Worm (Caenorhabditis elegans) whole organism, young adult: ENCODE results near the gene H40L08.8.

Experiments used
- B0019.2 ChIP-seq: fragments of 200-800 bp; sonication (Bioruptor generic); conservative IDR thresholded peaks from 2 replicates; pipeline ENCODE4 v1.3.6; 2022; ENCODE audit warnings: missing genetic modification reagents, missing genetic modification characterization, missing compliant biosample characterization
- B0336.3 ChIP-seq: fragments of 200-800 bp; sonication (Bioruptor generic); IDR thresholded peaks from 2 replicates; pipeline ENCODE4 v1.3.6; 2022; ENCODE audit warnings: missing genetic modification characterization, missing compliant biosample characterization
- C17E4.6 ChIP-seq: fragments of 200-800 bp; sonication (Bioruptor generic); IDR thresholded peaks from 2 replicates; pipeline ENCODE4 v1.3.6; 2022; ENCODE audit warnings: missing genetic modification reagents, missing genetic modification characterization, missing compliant biosample characterization
- F33H1.4 ChIP-seq: fragments of 200-800 bp; sonication (Bioruptor generic); IDR thresholded peaks from 2 replicates; pipeline ENCODE4 v1.3.6; 2022; ENCODE audit warnings: missing genetic modification reagents, missing genetic modification characterization, missing compliant biosample characterization
- F37B4.10 ChIP-seq: fragments of 200-800 bp; sonication (Bioruptor generic); IDR thresholded peaks from 2 replicates; pipeline ENCODE4 v1.3.6; 2022; ENCODE audit warnings: missing genetic modification characterization, missing compliant biosample characterization
- F39B2.1 ChIP-seq: fragments of 200-800 bp; sonication (Bioruptor generic); IDR thresholded peaks from 2 replicates; pipeline ENCODE4 v1.3.6; 2022; ENCODE audit warnings: missing genetic modification reagents, missing genetic modification characterization, missing compliant biosample characterization
- K12H6.12 ChIP-seq: fragments of 200-800 bp; sonication (Bioruptor generic); optimal IDR thresholded peaks from 2 replicates; lab custom pipeline; 2018; ENCODE audit warnings: mild to moderate bottlenecking, missing genetic modification characterization, missing compliant biosample characterization
- ZK185.1 ChIP-seq: sonication (generic microtip); optimal IDR thresholded peaks from 2 replicates; lab custom pipeline; 2016; ENCODE audit warnings: mild to moderate bottlenecking, missing genetic modification characterization, missing compliant biosample characterization; ENCODE audit not compliant: poor library complexity, severe bottlenecking
- aptf-2 ChIP-seq: fragments of 200-800 bp; sonication (Bioruptor generic); conservative IDR thresholded peaks from 2 replicates; pipeline ENCODE4 v1.3.6; 2022; ENCODE audit warnings: missing genetic modification reagents, missing genetic modification characterization, missing compliant biosample characterization
- atf-7 ChIP-seq: sonication (generic microtip); optimal IDR thresholded peaks from 2 replicates; lab custom pipeline; 2017; ENCODE audit warnings: mild to moderate bottlenecking, missing genetic modification characterization, missing compliant biosample characterization
- athp-1 ChIP-seq: sonication (generic microtip); optimal IDR thresholded peaks from 2 replicates; lab custom pipeline; 2017; ENCODE audit warnings: mild to moderate bottlenecking, missing genetic modification characterization, missing compliant biosample characterization
- attf-3 ChIP-seq: fragments of 200-800 bp; sonication (Bioruptor generic); conservative IDR thresholded peaks from 2 replicates; pipeline ENCODE4 v1.3.6; 2022; ENCODE audit warnings: missing genetic modification reagents, missing genetic modification characterization, missing compliant biosample characterization
- attf-5 ChIP-seq: fragments of 200-800 bp; sonication (Bioruptor generic); optimal IDR thresholded peaks from 2 replicates; lab custom pipeline; 2018; ENCODE audit warnings: mild to moderate bottlenecking, missing genetic modification characterization, missing compliant biosample characterization
- bed-2 ChIP-seq: fragments of 200-800 bp; sonication (Bioruptor generic); IDR thresholded peaks from 2 replicates; pipeline ENCODE4 v1.3.6; 2022; ENCODE audit warnings: missing genetic modification reagents, missing genetic modification characterization, missing compliant biosample characterization
- ceh-27 ChIP-seq: fragments of 200-800 bp; sonication (Bioruptor generic); optimal IDR thresholded peaks from 2 replicates; lab custom pipeline; 2018; ENCODE audit warnings: mild to moderate bottlenecking, missing genetic modification characterization, moderate library complexity, missing compliant biosample characterization
- ceh-91 ChIP-seq: fragments of 200-800 bp; sonication (Bioruptor generic); IDR thresholded peaks from 2 replicates; pipeline ENCODE4 v1.3.6; 2022; ENCODE audit warnings: missing genetic modification reagents, missing genetic modification characterization, missing compliant biosample characterization
- chd-7 ChIP-seq: sonication (generic microtip); optimal IDR thresholded peaks from 2 replicates; lab custom pipeline; 2016; ENCODE audit warnings: mild to moderate bottlenecking, missing genetic modification characterization, moderate library complexity, missing compliant biosample characterization
- dox-1 ChIP-seq: fragments of 200-800 bp; sonication (Bioruptor generic); IDR thresholded peaks from 2 replicates; pipeline ENCODE4 v1.3.6; 2022; ENCODE audit warnings: missing genetic modification reagents, missing genetic modification characterization, missing compliant biosample characterization
- egl-44 ChIP-seq: fragments of 200-800 bp; sonication (Bioruptor generic); IDR thresholded peaks from 2 replicates; pipeline ENCODE4 v1.3.6; 2022; ENCODE audit warnings: missing genetic modification reagents, missing genetic modification characterization, missing compliant biosample characterization
- ekl-4 ChIP-seq: fragments of 200-800 bp; sonication (Bioruptor generic); IDR thresholded peaks from 2 replicates; pipeline ENCODE4 v1.3.6; 2022; ENCODE audit warnings: missing genetic modification reagents, missing genetic modification characterization, missing compliant biosample characterization
- hlh-12 ChIP-seq: sonication (generic microtip); optimal IDR thresholded peaks from 2 replicates; lab custom pipeline; 2016; ENCODE audit warnings: missing genetic modification characterization, missing compliant biosample characterization
- hlh-26 ChIP-seq: fragments of 200-800 bp; sonication (Bioruptor generic); conservative IDR thresholded peaks from 2 replicates; pipeline ENCODE4 v1.3.6; 2022; ENCODE audit warnings: missing genetic modification reagents, missing genetic modification characterization, missing compliant biosample characterization
- hmg-20 ChIP-seq: fragments of 200-800 bp; sonication (Bioruptor generic); IDR thresholded peaks from 2 replicates; pipeline ENCODE4 v1.3.6; 2022; ENCODE audit warnings: missing genetic modification reagents, missing genetic modification characterization, missing compliant biosample characterization
- lag-1 ChIP-seq: fragments of 200-800 bp; sonication (Bioruptor generic); IDR thresholded peaks from 2 replicates; pipeline ENCODE4 v1.3.6; 2022; ENCODE audit warnings: missing genetic modification reagents, missing genetic modification characterization, missing compliant biosample characterization
- lin-35 ChIP-seq, 3 experiments: fragments of 150-350 bp in 2 of 3; sonication (generic microtip) in 1 of 3; optimal IDR thresholded peaks; 2 replicates each; lab custom pipeline; 2014 to 2018; ENCODE audit warnings: missing biosample characterization in 3 of 3, missing genetic modification characterization in 3 of 3, missing genetic modification reagents in 3 of 3
- madf-3 ChIP-seq: fragments of 200-800 bp; sonication (Bioruptor generic); IDR thresholded peaks from 2 replicates; pipeline ENCODE4 v1.3.6; 2022; ENCODE audit warnings: missing genetic modification reagents, missing genetic modification characterization, missing compliant biosample characterization
- mxl-1 ChIP-seq: sonication (generic microtip); optimal IDR thresholded peaks from 2 replicates; lab custom pipeline; 2016; ENCODE audit warnings: missing genetic modification characterization, missing compliant biosample characterization
- nhr-120 ChIP-seq: fragments of 200-800 bp; sonication (Bioruptor generic); IDR thresholded peaks from 2 replicates; pipeline ENCODE4 v1.3.6; 2022; ENCODE audit warnings: missing genetic modification characterization, missing compliant biosample characterization
- nhr-27 ChIP-seq: fragments of 200-800 bp; sonication (Bioruptor generic); optimal IDR thresholded peaks from 2 replicates; lab custom pipeline; 2018; ENCODE audit warnings: mild to moderate bottlenecking, missing genetic modification characterization, moderate library complexity, missing compliant biosample characterization
- sea-2 ChIP-seq: fragments of 200-800 bp; sonication (Bioruptor generic); IDR thresholded peaks from 2 replicates; pipeline ENCODE4 v1.3.6; 2022; ENCODE audit warnings: missing genetic modification characterization, missing compliant biosample characterization
- snpc-1.1 ChIP-seq: sonication (generic microtip); optimal IDR thresholded peaks from 2 replicates; lab custom pipeline; 2017; ENCODE audit warnings: missing genetic modification characterization, mild to moderate bottlenecking, missing compliant biosample characterization, antibody characterized with exemption, moderate library complexity, missing genotype, missing genetic modification reagents; ENCODE audit not compliant: insufficient read depth
- snpc-1.3 ChIP-seq: sonication (generic microtip); optimal IDR thresholded peaks from 2 replicates; lab custom pipeline; 2017; ENCODE audit warnings: missing genetic modification characterization, mild to moderate bottlenecking, missing compliant biosample characterization, antibody characterized with exemption, moderate library complexity, missing genotype, missing genetic modification reagents; ENCODE audit not compliant: insufficient read depth
- tbp1 ChIP-seq: fragments of 200-800 bp; sonication (Bioruptor generic); optimal IDR thresholded peaks from 2 replicates; lab custom pipeline; 2018; ENCODE audit warnings: mild to moderate bottlenecking, missing genetic modification characterization, missing compliant biosample characterization
- xnd-1 ChIP-seq: sonication (generic microtip); optimal IDR thresholded peaks from 2 replicates; lab custom pipeline; 2016; ENCODE audit warnings: missing genotype, missing genetic modification reagents, missing genetic modification characterization, missing compliant biosample characterization

Gene H40L08.8

ce11 chrX:15077597-15078261 is at the start of gene H40L08.8, which contains the start of the genes H40L08.2 and H40L08.7:
H40L08.8 (minus strand) TSS chrX:15077633.
H40L08.2 (minus strand) TSS chrX:15077744.
H40L08.7 (minus strand) TSS chrX:15077744.
- TF ChIP-seq athp-1 (no peak), hlh-26 (GFP tag; lab: Robert Waterston, UW) (no peak), aptf-2 (GFP tag; lab: Robert Waterston, UW) (no peak), nhr-27 (tag; lab: Kevin White, UChicago) (no peak)

ce11 chrX:15126736-15127135 is 49.3 kb upstream of the H40L08.8 start:
- TF ChIP-seq egl-44 (GFP tag; lab: Robert Waterston, UW) (no peak), madf-3 (GFP tag; lab: Robert Waterston, UW) (no peak), atf-7 (tag; lab: Kevin White, UChicago) (no peak), lin-35 (GFP tag; optimal IDR thresholded peaks at IDR 0.05; lab: Kevin White, UChicago) (no peak), C17E4.6 (no peak), bed-2 (GFP tag; lab: Robert Waterston, UW) (no peak), mxl-1 (tag; lab: Kevin White, UChicago) (no peak), tbp1 (no peak), xnd-1 (tag; lab: Kevin White, UChicago) (no peak), F39B2.1 (no peak), hlh-12 (tag; lab: Kevin White, UChicago) (no peak), attf-3 (no peak), B0336.3 (GFP tag; lab: Robert Waterston, UW) (no peak), snpc-1.3 (no peak), K12H6.12 (tag; lab: Kevin White, UChicago) (no peak)

ce11 chrX:15125138-15125537 is 47.7 kb upstream of the H40L08.8 start:
- TF ChIP-seq attf-5 (no peak), hlh-26 (GFP tag; lab: Robert Waterston, UW) (no peak), lag-1 (no peak), nhr-27 (tag; lab: Kevin White, UChicago) (no peak), chd-7 (tag; lab: Kevin White, UChicago) (no peak), F37B4.10 (GFP tag; lab: Robert Waterston, UW) (no peak), snpc-1.1 (no peak), nhr-120 (GFP tag; lab: Robert Waterston, UW) (no peak), B0019.2 (GFP tag; lab: Robert Waterston, UW) (no peak)

- TF ChIP-seq tbp1 (no peak), ekl-4 (no peak), ceh-91 (GFP tag; lab: Robert Waterston, UW) (no peak), dox-1 (no peak), ZK185.1 (tag; lab: Kevin White, UChicago) (no peak), ceh-27 (GFP tag; lab: Kevin White, UChicago) (no peak), hmg-20 (GFP tag; lab: Robert Waterston, UW) (no peak), F33H1.4 (GFP tag; lab: Robert Waterston, UW) (no peak), sea-2 (GFP tag; lab: Robert Waterston, UW) (no peak)
- TF ChIP-seq, all 124 proteins: peak for 0
Measured at ce11 chrX:15120545-15120944, 43.1 kb upstream of the H40L08.8 start.
